Worm (Caenorhabditis elegans) whole organism, L4/young adult: Measurements from ENCODE around the gene rpc-25.

Experiments used
- W03F9.2 ChIP-seq: fragments of 150-350 bp; optimal IDR thresholded peaks from 2 replicates; lab custom pipeline; 2014; ENCODE audit warnings: missing biosample characterization, missing genetic modification characterization
- dao-5 ChIP-seq: sonication (generic microtip); optimal IDR thresholded peaks from 2 replicates; lab custom pipeline; 2016; ENCODE audit warnings: missing genotype, missing genetic modification characterization, moderate library complexity, missing compliant biosample characterization
- him-1 ChIP-seq: sonication (generic microtip); optimal IDR thresholded peaks from 2 replicates; lab custom pipeline; 2016; ENCODE audit warnings: missing genotype, missing genetic modification reagents, missing genetic modification characterization, missing compliant biosample characterization

Gene rpc-25

ce11 chrV:10239861-10240260 is 33.5 kb upstream of the rpc-25 start, which contains the start of gene fipr-8:
TSS of gene fipr-8 (minus strand) at chrV:10239961.
- TF ChIP-seq dao-5 (no peak), W03F9.2 (tag; lab: Kevin White, UChicago) (no peak), him-1 (tag; lab: Kevin White, UChicago) (no peak)

ce11 chrV:10238665-10239064 is 32.3 kb upstream of the rpc-25 start, which contains the start of gene fubl-1:
TSS of gene fubl-1 (minus strand) at chrV:10238866.
- no peak for TF ChIP-seq him-1 (tag; lab: Kevin White, UChicago)
- TF ChIP-seq dao-5: no peak
- TF ChIP-seq W03F9.2 (tag; lab: Kevin White, UChicago): no peak

- no peak for TF ChIP-seq him-1 (tag; lab: Kevin White, UChicago)
- TF ChIP-seq W03F9.2 (tag; lab: Kevin White, UChicago): no peak
- TF ChIP-seq dao-5: no peak
Observed at ce11 chrV:10237959-10238444, 31.6 kb upstream of the rpc-25 start.

- TF ChIP-seq him-1 (tag; lab: Kevin White, UChicago): no peak
Observed at ce11 chrV:10237171-10237570, 30.8 kb upstream of the rpc-25 start.

- TF ChIP-seq W03F9.2 (tag; lab: Kevin White, UChicago) (no peak), him-1 (tag; lab: Kevin White, UChicago) (no peak), dao-5 (no peak)
Observed at ce11 chrV:10233330-10233729, 26.9 kb upstream of the rpc-25 start, which contains the start of gene str-182. TSS of gene str-182 (minus strand) at chrV:10233430.

- TF ChIP-seq dao-5 (no peak), W03F9.2 (tag; lab: Kevin White, UChicago) (no peak), him-1 (tag; lab: Kevin White, UChicago) (no peak)
Observed at ce11 chrV:10230932-10231331, 24.5 kb upstream of the rpc-25 start, which contains the start of gene fipr-6. TSS of gene fipr-6 (plus strand) at chrV:10231232.

- no peak for TF ChIP-seq him-1 (tag; lab: Kevin White, UChicago)
- TF ChIP-seq W03F9.2 (tag; lab: Kevin White, UChicago): no peak
- TF ChIP-seq dao-5: no peak
Observed at ce11 chrV:10229222-10229879, 22.9 kb upstream of the rpc-25 start, which contains the start of the genes pyt-1 and fipr-7. TSS of gene pyt-1 (minus strand) at chrV:10229322. TSS of gene fipr-7 (plus strand) at chrV:10229829.

ce11 chrV:10228360-10228759 is 22.0 kb upstream of the rpc-25 start, which contains the start of gene fipr-4:
TSS of gene fipr-4 (minus strand) at chrV:10228460.
- TF ChIP-seq W03F9.2 (tag; lab: Kevin White, UChicago): no peak
- TF ChIP-seq him-1 (tag; lab: Kevin White, UChicago): no peak
- no peak for TF ChIP-seq dao-5

- TF ChIP-seq him-1 (tag; lab: Kevin White, UChicago): no peak
- TF ChIP-seq W03F9.2 (tag; lab: Kevin White, UChicago): no peak
- TF ChIP-seq dao-5: no peak
Observed at ce11 chrV:10227333-10227732, 20.9 kb upstream of the rpc-25 start, which contains the start of gene ttr-19. TSS of gene ttr-19 (minus strand) at chrV:10227433.

ce11 chrV:10225610-10226009 is 19.2 kb upstream of the rpc-25 start, which contains the start of gene daf-36:
TSS of gene daf-36 (minus strand) at chrV:10225710.
- TF ChIP-seq him-1 (tag; lab: Kevin White, UChicago) (no peak), W03F9.2 (tag; lab: Kevin White, UChicago) (no peak), dao-5 (no peak)

- TF ChIP-seq him-1 (tag; lab: Kevin White, UChicago) (no peak), W03F9.2 (tag; lab: Kevin White, UChicago) (no peak), dao-5 (no peak)
Observed at ce11 chrV:10224619-10225018, 18.2 kb upstream of the rpc-25 start.

ce11 chrV:10222007-10222406 is 15.6 kb upstream of the rpc-25 start, which contains the start of gene C12D8.20:
TSS of gene C12D8.20 (plus strand) at chrV:10222307.
- TF ChIP-seq dao-5 (no peak), him-1 (tag; lab: Kevin White, UChicago) (no peak), W03F9.2 (tag; lab: Kevin White, UChicago) (no peak)

ce11 chrV:10221317-10221716 is 14.9 kb upstream of the rpc-25 start, which contains the start of the genes fipr-5 and fipr-9:
TSS of gene fipr-5 (minus strand) at chrV:10221417.
TSS of gene fipr-9 (plus strand) at chrV:10221662.
- TF ChIP-seq W03F9.2 (tag; lab: Kevin White, UChicago) (no peak), him-1 (tag; lab: Kevin White, UChicago) (no peak), dao-5 (no peak)

ce11 chrV:10220605-10221004 is 14.2 kb upstream of the rpc-25 start, which contains the start of gene C12D8.13:
TSS of gene C12D8.13 (minus strand) at chrV:10220705.
- no peak for TF ChIP-seq W03F9.2 (tag; lab: Kevin White, UChicago)
- no peak for TF ChIP-seq dao-5
- TF ChIP-seq him-1 (tag; lab: Kevin White, UChicago): no peak
